Fruit fly (Drosophila melanogaster): ENCODE results near the gene xit.
A peak's percentile ranks its signal among the peaks of the same experiment; 100 is the strongest.

Gene xit

dm6 chrX:6855366-6856200 is 34.8 kb downstream of the xit start (continued):
- TF ChIP-seq knrl (GFP tag; IDR thresholded peaks at IDR 0.05; ENCODE audit: partially characterized antibody) (no peak), schlank (tag; optimal IDR thresholded peaks at IDR 0.05) (peak; percentile 7), CG10274 (GFP tag; optimal IDR thresholded peaks at IDR 0.05) (peak; percentile 33), CG18599 (GFP tag; optimal IDR thresholded peaks at IDR 0.05) (peak; percentile 50), salm (tag; optimal IDR thresholded peaks at IDR 0.05) (peak; percentile 86), insv (GFP tag; optimal IDR thresholded peaks at IDR 0.05) (peak in 1 of 2 experiments; percentile 26), CG3407 (GFP tag; optimal IDR thresholded peaks at IDR 0.05) (peak; percentile 86), Bgb (GFP tag; IDR thresholded peaks at IDR 0.05; ENCODE audit: partially characterized antibody) (no peak; the same call in 1 of the 2 replicates), CG5245 (GFP tag; optimal IDR thresholded peaks at IDR 0.05) (peak; percentile 66), Gug (GFP tag; IDR thresholded peaks at IDR 0.05) (peak; percentile 42; the same call in 2 of the 4 replicates), fd3F (GFP tag; optimal IDR thresholded peaks at IDR 0.05) (peak; percentile 91), Xrp1 (GFP tag; IDR thresholded peaks at IDR 0.05) (peak; percentile 81), tup (GFP tag; optimal IDR thresholded peaks at IDR 0.05) (no peak), disco-r (GFP tag; optimal IDR thresholded peaks at IDR 0.05) (peak; percentile 66), Hey (tag; optimal IDR thresholded peaks at IDR 0.05) (no peak), Ets97D (GFP tag; optimal IDR thresholded peaks at IDR 0.05) (peak; percentile 60), ssp (GFP tag; IDR thresholded peaks at IDR 0.05) (peak; percentile 44; the same call in 1 of the 2 replicates), CG11723 (GFP tag; optimal IDR thresholded peaks at IDR 0.05) (peak; percentile 78), pita (GFP tag; optimal IDR thresholded peaks at IDR 0.05) (no peak), CG8924 (tag; optimal IDR thresholded peaks at IDR 0.05) (peak; percentile 94), lilli (GFP tag; optimal IDR thresholded peaks at IDR 0.05) (peak; percentile 82), CG11696 (GFP tag; IDR thresholded peaks at IDR 0.05) (0 out of 2 replicates have a peak, but pooled peaks have one; percentile 44), abd-A (tag; optimal IDR thresholded peaks at IDR 0.05) (peak; percentile 93), lola (GFP tag; optimal IDR thresholded peaks at IDR 0.05) (peak in 2 of 3 experiments; percentile 56 to 93), CG1024 (GFP tag; IDR thresholded peaks at IDR 0.05) (no peak), sug (tag; optimal IDR thresholded peaks at IDR 0.05) (peak; percentile 80), sens-2 (GFP tag; IDR thresholded peaks at IDR 0.05) (no peak), wek (GFP tag; optimal IDR thresholded peaks at IDR 0.05) (peak; percentile 63), sob (GFP tag; IDR thresholded peaks at IDR 0.05) (peak; percentile 74), Meics (GFP tag; optimal IDR thresholded peaks at IDR 0.05) (peak; percentile 75), Usf (GFP tag; optimal IDR thresholded peaks at IDR 0.05) (peak; percentile 62), CG16813 (GFP tag; IDR thresholded peaks at IDR 0.05; ENCODE audit: partially characterized antibody) (no peak), Hr3 (GFP tag; optimal IDR thresholded peaks at IDR 0.05) (peak; percentile 91), CG18476 (GFP tag; optimal IDR thresholded peaks at IDR 0.05) (peak; percentile 70), pros (GFP tag; optimal IDR thresholded peaks at IDR 0.05) (peak; percentile 89), CG31441 (GFP tag; IDR thresholded peaks at IDR 0.05) (peak; percentile 87), Elba2 (GFP tag; optimal IDR thresholded peaks at IDR 0.05) (no peak), CG18262 (tag; optimal IDR thresholded peaks at IDR 0.05) (peak; percentile 89), Tbp (GFP tag; optimal IDR thresholded peaks at IDR 0.05) (no peak), CG30431 (GFP tag; optimal IDR thresholded peaks at IDR 0.05) (peak; percentile 77), luna (GFP tag; optimal IDR thresholded peaks at IDR 0.05) (no peak), row (GFP tag; IDR thresholded peaks at IDR 0.05) (peak; percentile 90), ab (GFP tag; optimal IDR thresholded peaks at IDR 0.05) (peak; percentile 50), Chrac-16 (GFP tag; optimal IDR thresholded peaks at IDR 0.05) (peak; percentile 76), Stat92E (GFP tag; optimal IDR thresholded peaks at IDR 0.05) (no peak), CG9609 (GFP tag; optimal IDR thresholded peaks at IDR 0.05) (peak; percentile 81), CG6854 (GFP tag; optimal IDR thresholded peaks at IDR 0.05) (peak; percentile 67), CG7786 (GFP tag; optimal IDR thresholded peaks at IDR 0.05) (peak; percentile 75)
